Worm (Caenorhabditis elegans) whole organism, young adult: ENCODE results near the gene F41E6.1.

Experiments
- C06A6.2 ChIP-seq: fragments of 200-800 bp; sonication (Bioruptor generic); conservative IDR thresholded peaks from 2 replicates; pipeline ENCODE4 v1.3.6; 2022; ENCODE audit warnings: missing genetic modification characterization, missing compliant biosample characterization
- F10E7.11 ChIP-seq: sonication (generic microtip); optimal IDR thresholded peaks from 2 replicates; lab custom pipeline; 2017; ENCODE audit warnings: mild to moderate bottlenecking, missing genetic modification characterization, moderate library complexity, missing compliant biosample characterization
- F33H1.4 ChIP-seq: fragments of 200-800 bp; sonication (Bioruptor generic); IDR thresholded peaks from 2 replicates; pipeline ENCODE4 v1.3.6; 2022; ENCODE audit warnings: missing genetic modification reagents, missing genetic modification characterization, missing compliant biosample characterization
- T26A5.8 ChIP-seq: sonication (generic microtip); optimal IDR thresholded peaks from 2 replicates; lab custom pipeline; 2016; ENCODE audit warnings: missing genetic modification characterization, missing compliant biosample characterization
- Y56A3A.18 ChIP-seq: fragments of 200-800 bp; sonication (Bioruptor generic); IDR thresholded peaks from 2 replicates; pipeline ENCODE4 v1.3.6; 2022; ENCODE audit warnings: missing genetic modification reagents, missing genetic modification characterization, missing compliant biosample characterization
- Y67H2A.10 ChIP-seq: fragments of 200-800 bp; sonication (Bioruptor generic); conservative IDR thresholded peaks from 2 replicates; pipeline ENCODE4 v1.3.6; 2022; ENCODE audit warnings: missing genetic modification reagents, missing genetic modification characterization, missing compliant biosample characterization
- ama-1 ChIP-seq, 3 experiments: fragments of 150-350 bp in 1 of 3; sonication (generic microtip) in 2 of 3; optimal IDR thresholded peaks; 2 replicates each; lab custom pipeline; 2014 to 2018; ENCODE audit warnings: missing biosample characterization in 2 of 3, missing genetic modification characterization in 2 of 3, missing genetic modification reagents in 2 of 3
- attf-3 ChIP-seq: fragments of 200-800 bp; sonication (Bioruptor generic); conservative IDR thresholded peaks from 2 replicates; pipeline ENCODE4 v1.3.6; 2022; ENCODE audit warnings: missing genetic modification reagents, missing genetic modification characterization, missing compliant biosample characterization
- attf-5 ChIP-seq: fragments of 200-800 bp; sonication (Bioruptor generic); optimal IDR thresholded peaks from 2 replicates; lab custom pipeline; 2018; ENCODE audit warnings: mild to moderate bottlenecking, missing genetic modification characterization, missing compliant biosample characterization
- attf-6 ChIP-seq: fragments of 200-800 bp; sonication (Bioruptor generic); IDR thresholded peaks from 2 replicates; pipeline ENCODE4 v1.3.6; 2022; ENCODE audit warnings: missing genetic modification reagents, missing genetic modification characterization, missing compliant biosample characterization
- ccch-3 ChIP-seq: fragments of 200-800 bp; sonication (Bioruptor generic); optimal IDR thresholded peaks from 2 replicates; lab custom pipeline; 2018; ENCODE audit warnings: mild to moderate bottlenecking, missing genetic modification characterization, missing compliant biosample characterization
- ceh-40 ChIP-seq: fragments of 200-800 bp; sonication (Bioruptor generic); IDR thresholded peaks from 2 replicates; pipeline ENCODE4 v1.3.6; 2022; ENCODE audit warnings: missing genetic modification characterization, missing compliant biosample characterization
- ceh-91 ChIP-seq: fragments of 200-800 bp; sonication (Bioruptor generic); IDR thresholded peaks from 2 replicates; pipeline ENCODE4 v1.3.6; 2022; ENCODE audit warnings: missing genetic modification reagents, missing genetic modification characterization, missing compliant biosample characterization
- chd-7 ChIP-seq: sonication (generic microtip); optimal IDR thresholded peaks from 2 replicates; lab custom pipeline; 2016; ENCODE audit warnings: mild to moderate bottlenecking, missing genetic modification characterization, moderate library complexity, missing compliant biosample characterization
- egl-44 ChIP-seq: fragments of 200-800 bp; sonication (Bioruptor generic); IDR thresholded peaks from 2 replicates; pipeline ENCODE4 v1.3.6; 2022; ENCODE audit warnings: missing genetic modification reagents, missing genetic modification characterization, missing compliant biosample characterization
- ekl-4 ChIP-seq: fragments of 200-800 bp; sonication (Bioruptor generic); IDR thresholded peaks from 2 replicates; pipeline ENCODE4 v1.3.6; 2022; ENCODE audit warnings: missing genetic modification reagents, missing genetic modification characterization, missing compliant biosample characterization
- ets-4 ChIP-seq: fragments of 200-800 bp; sonication (Bioruptor generic); optimal IDR thresholded peaks from 2 replicates; lab custom pipeline; 2018; ENCODE audit warnings: mild to moderate bottlenecking, missing genetic modification characterization, missing compliant biosample characterization
- gei-17 ChIP-seq: fragments of 200-800 bp; sonication (Bioruptor generic); optimal IDR thresholded peaks from 2 replicates; lab custom pipeline; 2018; ENCODE audit warnings: mild to moderate bottlenecking, missing genetic modification characterization, missing compliant biosample characterization
- hsf-1 ChIP-seq: fragments of 200-800 bp; sonication (Bioruptor generic); IDR thresholded peaks from 2 replicates; pipeline ENCODE4 v1.3.6; 2022; ENCODE audit warnings: missing genetic modification reagents, missing genetic modification characterization, missing compliant biosample characterization
- lsl-1 ChIP-seq: fragments of 200-800 bp; sonication (Bioruptor generic); optimal IDR thresholded peaks from 2 replicates; lab custom pipeline; 2018; ENCODE audit warnings: mild to moderate bottlenecking, missing genetic modification characterization, moderate library complexity, missing compliant biosample characterization
- lsy-27 ChIP-seq: sonication (generic microtip); optimal IDR thresholded peaks from 2 replicates; lab custom pipeline; 2017; ENCODE audit warnings: missing genetic modification characterization, mild to moderate bottlenecking, missing compliant biosample characterization, antibody characterized with exemption, missing genotype, borderline replicate concordance; ENCODE audit not compliant: insufficient read depth
- madf-3 ChIP-seq: fragments of 200-800 bp; sonication (Bioruptor generic); IDR thresholded peaks from 2 replicates; pipeline ENCODE4 v1.3.6; 2022; ENCODE audit warnings: missing genetic modification reagents, missing genetic modification characterization, missing compliant biosample characterization
- mxl-1 ChIP-seq: sonication (generic microtip); optimal IDR thresholded peaks from 2 replicates; lab custom pipeline; 2016; ENCODE audit warnings: missing genetic modification characterization, missing compliant biosample characterization
- nfya-1 ChIP-seq: sonication (generic microtip); optimal IDR thresholded peaks from 2 replicates; lab custom pipeline; 2017; ENCODE audit warnings: antibody characterized with exemption, missing compliant biosample characterization, missing genetic modification characterization, borderline replicate concordance; ENCODE audit not compliant: insufficient read depth
- nhr-27 ChIP-seq: fragments of 200-800 bp; sonication (Bioruptor generic); optimal IDR thresholded peaks from 2 replicates; lab custom pipeline; 2018; ENCODE audit warnings: mild to moderate bottlenecking, missing genetic modification characterization, moderate library complexity, missing compliant biosample characterization
- pbrm-1 ChIP-seq: fragments of 200-800 bp; sonication (Bioruptor generic); IDR thresholded peaks from 2 replicates; pipeline ENCODE4 v1.3.6; 2022; ENCODE audit warnings: missing genetic modification reagents, missing genetic modification characterization, missing compliant biosample characterization
- pha-4 ChIP-seq: fragments of 150-350 bp; sonication (generic microtip); optimal IDR thresholded peaks from 2 replicates; lab custom pipeline; 2014; ENCODE audit warnings: missing biosample characterization, missing genetic modification reagents, missing genetic modification characterization
- rec-8 ChIP-seq, 2 experiments: sonication (generic microtip); optimal IDR thresholded peaks; 2 replicates each; lab custom pipeline; 2016; ENCODE audit warnings: mild to moderate bottlenecking in 2 of 2, missing genetic modification characterization in 2 of 2, missing genetic modification reagents in 2 of 2, missing genotype in 2 of 2, missing biosample characterization in 1 of 2, missing compliant biosample characterization in 1 of 2, moderate library complexity in 1 of 2
- sea-2 ChIP-seq: fragments of 200-800 bp; sonication (Bioruptor generic); IDR thresholded peaks from 2 replicates; pipeline ENCODE4 v1.3.6; 2022; ENCODE audit warnings: missing genetic modification characterization, missing compliant biosample characterization
- snpc-1.1 ChIP-seq: sonication (generic microtip); optimal IDR thresholded peaks from 2 replicates; lab custom pipeline; 2017; ENCODE audit warnings: missing genetic modification characterization, mild to moderate bottlenecking, missing compliant biosample characterization, antibody characterized with exemption, moderate library complexity, missing genotype, missing genetic modification reagents; ENCODE audit not compliant: insufficient read depth
- snpc-1.3 ChIP-seq: sonication (generic microtip); optimal IDR thresholded peaks from 2 replicates; lab custom pipeline; 2017; ENCODE audit warnings: missing genetic modification characterization, mild to moderate bottlenecking, missing compliant biosample characterization, antibody characterized with exemption, moderate library complexity, missing genotype, missing genetic modification reagents; ENCODE audit not compliant: insufficient read depth
- snpc-3.4 ChIP-seq: sonication (generic microtip); optimal IDR thresholded peaks from 2 replicates; lab custom pipeline; 2017; ENCODE audit warnings: missing genetic modification characterization, mild to moderate bottlenecking, missing compliant biosample characterization, antibody characterized with exemption, moderate library complexity, missing genotype, missing genetic modification reagents
- tbp1 ChIP-seq: fragments of 200-800 bp; sonication (Bioruptor generic); optimal IDR thresholded peaks from 2 replicates; lab custom pipeline; 2018; ENCODE audit warnings: mild to moderate bottlenecking, missing genetic modification characterization, missing compliant biosample characterization
- tlf-1 ChIP-seq: fragments of 200-800 bp; sonication (Bioruptor generic); optimal IDR thresholded peaks from 2 replicates; lab custom pipeline; 2018; ENCODE audit warnings: mild to moderate bottlenecking, missing genetic modification characterization, missing compliant biosample characterization
- unc-130 ChIP-seq: sonication (generic microtip); optimal IDR thresholded peaks from 2 replicates; lab custom pipeline; 2016; ENCODE audit warnings: missing genetic modification reagents, missing genetic modification characterization, missing compliant biosample characterization
- unc-62 ChIP-seq: fragments of 150-350 bp; optimal IDR thresholded peaks from 2 replicates; lab custom pipeline; 2014; ENCODE audit warnings: missing biosample characterization, missing genetic modification reagents, missing genetic modification characterization
- zim-3 ChIP-seq: sonication (generic microtip); optimal IDR thresholded peaks from 2 replicates; lab custom pipeline; 2017; ENCODE audit warnings: mild to moderate bottlenecking, missing genetic modification characterization, moderate library complexity, missing compliant biosample characterization
- ztf-25 ChIP-seq: fragments of 200-800 bp; sonication (Bioruptor generic); IDR thresholded peaks from 2 replicates; pipeline ENCODE4 v1.3.6; 2022; ENCODE audit warnings: missing genetic modification reagents, missing genetic modification characterization, missing compliant biosample characterization
- ztf-3 ChIP-seq: fragments of 200-800 bp; sonication (Bioruptor generic); optimal IDR thresholded peaks from 2 replicates; lab custom pipeline; 2018; ENCODE audit warnings: mild to moderate bottlenecking, missing genetic modification characterization, missing compliant biosample characterization
- ztf-6 ChIP-seq: fragments of 200-800 bp; sonication (Bioruptor generic); IDR thresholded peaks from 2 replicates; pipeline ENCODE4 v1.3.6; 2022; ENCODE audit warnings: missing genetic modification reagents, missing genetic modification characterization, missing compliant biosample characterization

The F41E6.1 gene

ce11 chrV:8615711-8616110 lies 6.7 kb upstream of the F41E6.1 start (continued):
- TF ChIP-seq rec-8 (tag; optimal IDR thresholded peaks at IDR 0.05; lab: Kevin White, UChicago), result no peak
- TF ChIP-seq ekl-4, result peak; percentile 22; the same call in 1 of the 2 replicates
- TF ChIP-seq, all 124 proteins: peak for 4

ce11 chrV:8618738-8619137 lies 3.7 kb upstream of the F41E6.1 start, which contains the start of gene grd-5:
grd-5 (plus strand) TSS chrV:8619032.
- TF ChIP-seq zim-3 (tag; lab: Kevin White, UChicago), result no peak
- no peak for TF ChIP-seq mxl-1 (tag; lab: Kevin White, UChicago)
- no peak for TF ChIP-seq nfya-1
- TF ChIP-seq pbrm-1 (GFP tag; lab: Robert Waterston, UW), result no peak
- TF ChIP-seq T26A5.8 (tag; lab: Kevin White, UChicago), result no peak
- TF ChIP-seq gei-17 (GFP tag; lab: Kevin White, UChicago), result no peak
- no peak for TF ChIP-seq rec-8 (tag; optimal IDR thresholded peaks at IDR 0.05; lab: Kevin White, UChicago)
- TF ChIP-seq attf-5 (GFP tag; lab: Kevin White, UChicago), result no peak
- TF ChIP-seq ztf-25 (GFP tag; lab: Robert Waterston, UW), result no peak
- TF ChIP-seq chd-7 (tag; lab: Kevin White, UChicago), result no peak
- no peak for TF ChIP-seq pha-4 (tag; lab: Kevin White, UChicago)
- TF ChIP-seq ccch-3, result no peak
- TF ChIP-seq sea-2 (GFP tag; lab: Robert Waterston, UW), result no peak
- no peak for TF ChIP-seq ceh-91 (GFP tag; lab: Robert Waterston, UW)

- TF ChIP-seq Y67H2A.10 (GFP tag; lab: Robert Waterston, UW) (no peak), unc-130 (no peak), rec-8 (tag; optimal IDR thresholded peaks at IDR 0.05; lab: Kevin White, UChicago) (no peak), attf-6 (GFP tag; lab: Robert Waterston, UW) (no peak), snpc-1.3 (tag; lab: Kevin White, UChicago) (no peak), tlf-1 (GFP tag; lab: Kevin White, UChicago) (no peak)
Observed at ce11 chrV:8621213-8621612, 1.2 kb upstream of the F41E6.1 start, which contains the start of gene idpc-2. idpc-2 (minus strand) TSS chrV:8621313.

ce11 chrV:8623754-8624153 lies 1.3 kb downstream of the F41E6.1 start, which contains the start of gene F41E6.17:
F41E6.17 (plus strand) TSS chrV:8624101.
- TF ChIP-seq unc-62 (GFP tag; lab: Kevin White, UChicago) (no peak), zim-3 (tag; lab: Kevin White, UChicago) (no peak), tbp1 (GFP tag; lab: Kevin White, UChicago) (no peak), C06A6.2 (GFP tag; lab: Robert Waterston, UW) (no peak), F10E7.11 (tag; lab: Kevin White, UChicago) (no peak), attf-3 (GFP tag; lab: Robert Waterston, UW) (no peak), F33H1.4 (GFP tag; lab: Robert Waterston, UW) (no peak), ztf-6 (GFP tag; lab: Robert Waterston, UW) (no peak), snpc-3.4 (tag; lab: Kevin White, UChicago) (no peak)

ce11 chrV:8626406-8626805 lies 4.0 kb downstream of the F41E6.1 start:
- TF ChIP-seq nhr-27 (tag; lab: Kevin White, UChicago) (no peak), mxl-1 (tag; lab: Kevin White, UChicago) (no peak), egl-44 (GFP tag; lab: Robert Waterston, UW) (no peak), F10E7.11 (tag; lab: Kevin White, UChicago) (no peak), T26A5.8 (tag; lab: Kevin White, UChicago) (no peak), zim-3 (tag; lab: Kevin White, UChicago) (no peak), snpc-1.1 (tag; lab: Kevin White, UChicago) (no peak), ztf-6 (GFP tag; lab: Robert Waterston, UW) (no peak), lsl-1 (GFP tag; lab: Kevin White, UChicago) (no peak), lsy-27 (tag; lab: Kevin White, UChicago) (no peak), ceh-40 (GFP tag; lab: Robert Waterston, UW) (no peak), ama-1 (optimal IDR thresholded peaks at IDR 0.05; lab: Kevin White, UChicago) (no peak), ama-1 (GFP tag; optimal IDR thresholded peaks at IDR 0.05; lab: Kevin White, UChicago) (no peak), madf-3 (GFP tag; lab: Robert Waterston, UW) (no peak), ets-4 (GFP tag; lab: Kevin White, UChicago) (no peak), Y56A3A.18 (GFP tag; lab: Robert Waterston, UW) (no peak), ztf-3 (GFP tag; lab: Kevin White, UChicago) (no peak), hsf-1 (GFP tag; lab: Robert Waterston, UW) (no peak)
